Worm (Caenorhabditis elegans): ENCODE results near the gene lev-9.
A peak's percentile ranks its signal among the peaks of the same experiment; 100 is the strongest.

lev-9 gene

ce11 chrX:6275343-6275742 is 16.2 kb downstream of the lev-9 start (continued):
- peak; percentile 31 for TF ChIP-seq mep-1 (tag; optimal IDR thresholded peaks at IDR 0.05)
- TF ChIP-seq nhr-20 (tag; optimal IDR thresholded peaks at IDR 0.05) = peak; percentile 56
- TF ChIP-seq grh-1 (GFP tag; IDR thresholded peaks at IDR 0.05) = no peak
- TF ChIP-seq sup-37 (GFP tag; optimal IDR thresholded peaks at IDR 0.05) = no peak
- no peak for TF ChIP-seq elt-2 (tag; optimal IDR thresholded peaks at IDR 0.05)
- no peak for TF ChIP-seq ets-5 (GFP tag; IDR thresholded peaks at IDR 0.05)
- no peak for TF ChIP-seq unc-130 (tag; optimal IDR thresholded peaks at IDR 0.05)
- no peak for TF ChIP-seq ztf-4 (tag; optimal IDR thresholded peaks at IDR 0.05)
- TF ChIP-seq dsc-1 (tag; optimal IDR thresholded peaks at IDR 0.05) = no peak
- no peak for TF ChIP-seq mdl-1 (tag; optimal IDR thresholded peaks at IDR 0.05)
- no peak for TF ChIP-seq hlh-17 (GFP tag; optimal IDR thresholded peaks at IDR 0.05; ENCODE audit: borderline replicate concordance)
- TF ChIP-seq nhr-84 (tag; optimal IDR thresholded peaks at IDR 0.05) = no peak
- TF ChIP-seq isw-1 (GFP tag; IDR thresholded peaks at IDR 0.05) = no peak
- no peak for TF ChIP-seq hpl-2 (GFP tag; optimal IDR thresholded peaks at IDR 0.05)
- no peak for TF ChIP-seq fos-1 (tag; optimal IDR thresholded peaks at IDR 0.05)
- no peak for TF ChIP-seq lin-15B (tag; optimal IDR thresholded peaks at IDR 0.05)
- TF ChIP-seq sptf-1 (tag; optimal IDR thresholded peaks at IDR 0.05) = no peak
- no peak for TF ChIP-seq efl-3 (GFP tag; optimal IDR thresholded peaks at IDR 0.05)
- peak in 1 of 2 experiments; percentile 17 for TF ChIP-seq lin-35 (GFP tag; optimal IDR thresholded peaks at IDR 0.05)
- TF ChIP-seq C04F5.9 (tag; optimal IDR thresholded peaks at IDR 0.05) = no peak
- peak; percentile 95 for TF ChIP-seq nhr-85 (tag)
- TF ChIP-seq egl-27 (tag; optimal IDR thresholded peaks at IDR 0.05) = no peak
- TF ChIP-seq unc-62 (GFP tag; optimal IDR thresholded peaks at IDR 0.05) = no peak
- TF ChIP-seq vab-15 (tag; optimal IDR thresholded peaks at IDR 0.05) = no peak
- no peak for TF ChIP-seq aly-2 (tag; optimal IDR thresholded peaks at IDR 0.05)
- peak in 1 of 2 experiments; percentile 24 for TF ChIP-seq lsy-2 (tag; optimal IDR thresholded peaks at IDR 0.05)

DNA sequence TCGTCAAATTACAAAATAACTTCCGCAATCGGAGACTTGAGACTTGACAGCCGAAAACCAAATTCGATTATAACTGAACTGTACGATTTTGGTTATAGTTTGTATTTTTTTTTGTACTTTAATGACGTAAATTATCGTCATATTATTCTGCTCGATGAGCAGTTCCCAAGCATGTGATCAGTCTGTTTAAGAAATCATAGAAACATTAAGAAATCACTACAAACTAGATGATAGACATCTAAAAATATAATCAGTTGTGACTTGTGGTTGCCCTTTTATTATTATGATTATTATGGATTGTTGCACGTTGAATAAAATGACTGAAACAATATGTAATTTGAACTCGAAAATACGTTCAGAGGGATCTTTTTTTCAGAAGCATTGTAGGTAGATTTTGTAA is 17.3 kb downstream of the lev-9 start:
- TF ChIP-seq isw-1 (GFP tag; IDR thresholded peaks at IDR 0.05) (no peak), xbp-1 (tag; optimal IDR thresholded peaks at IDR 0.05) (no peak), nhr-20 (tag; optimal IDR thresholded peaks at IDR 0.05) (peak; percentile 20), nhr-71 (tag; optimal IDR thresholded peaks at IDR 0.05) (peak; percentile 19), elt-2 (tag; optimal IDR thresholded peaks at IDR 0.05) (peak; percentile 64), lin-35 (GFP tag; optimal IDR thresholded peaks at IDR 0.05) (peak in 1 of 2 experiments; percentile 36)

DNA sequence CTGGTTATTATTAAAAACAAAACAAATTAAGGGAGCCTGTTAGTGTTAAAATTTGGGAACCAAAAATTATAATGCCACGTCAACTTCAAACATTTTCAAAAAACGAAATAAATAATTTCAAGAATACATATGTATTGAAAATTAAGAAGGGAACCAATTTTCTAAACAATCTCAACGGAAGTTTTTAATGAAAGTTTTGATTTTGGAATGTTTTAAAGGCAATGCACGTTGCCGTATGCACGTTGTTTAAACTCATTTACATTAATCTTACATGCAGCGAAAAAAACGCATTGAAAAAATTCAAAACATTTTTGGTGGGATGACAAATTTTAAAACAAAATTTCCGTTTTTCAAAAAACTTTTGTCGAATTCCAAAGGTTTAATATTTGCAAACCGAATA is 17.8 kb downstream of the lev-9 start:
- TF ChIP-seq fkh-4 (tag; optimal IDR thresholded peaks at IDR 0.05; ENCODE audit: borderline replicate concordance) (no peak), tbx-2 (tag; optimal IDR thresholded peaks at IDR 0.05) (no peak), alr-1 (tag; optimal IDR thresholded peaks at IDR 0.05; ENCODE audit: borderline replicate concordance) (no peak), hpl-2 (GFP tag; optimal IDR thresholded peaks at IDR 0.05) (no peak), nhr-47 (tag; optimal IDR thresholded peaks at IDR 0.05) (no peak), snu-23 (GFP tag; optimal IDR thresholded peaks at IDR 0.05) (no peak), nhr-76 (tag; optimal IDR thresholded peaks at IDR 0.05) (no peak), nhr-71 (tag; optimal IDR thresholded peaks at IDR 0.05) (no peak), ets-5 (GFP tag; IDR thresholded peaks at IDR 0.05) (no peak)

ce11 chrX:6271718-6272117 is 19.8 kb downstream of the lev-9 start, which contains the start of gene lro-1:
Gene lro-1, plus strand, starts transcription at chrX:6272089.
- TF ChIP-seq pqm-1 (tag; optimal IDR thresholded peaks at IDR 0.05) (no peak), ztf-11 (tag; optimal IDR thresholded peaks at IDR 0.05) (no peak), lin-39 (tag; optimal IDR thresholded peaks at IDR 0.05) (no peak), nhr-20 (tag; optimal IDR thresholded peaks at IDR 0.05) (peak; percentile 4), nhr-71 (tag; optimal IDR thresholded peaks at IDR 0.05) (peak; percentile 41), skn-1 (tag; optimal IDR thresholded peaks at IDR 0.05) (no peak), elt-3 (tag; optimal IDR thresholded peaks at IDR 0.05) (no peak), aly-2 (tag; optimal IDR thresholded peaks at IDR 0.05) (no peak), alr-1 (tag; optimal IDR thresholded peaks at IDR 0.05; ENCODE audit: borderline replicate concordance) (no peak), elt-2 (tag; optimal IDR thresholded peaks at IDR 0.05) (peak; percentile 83), lin-35 (GFP tag; optimal IDR thresholded peaks at IDR 0.05) (peak in 1 of 2 experiments; percentile 38)

All from whole organism, L1 larva.